Worm (Caenorhabditis elegans) whole organism, mixed stage, embryonic: ENCODE results near the gene F08H9.2.

Experiments used
- elt-3 ChIP-seq: fragments of 150-350 bp; optimal IDR thresholded peaks from 2 replicates; lab custom pipeline; 2014; ENCODE audit warnings: missing biosample characterization, missing genetic modification characterization
- lsy-2 ChIP-seq: fragments of 150-350 bp; optimal IDR thresholded peaks from 2 replicates; lab custom pipeline; 2014; ENCODE audit warnings: missing biosample characterization, missing genetic modification characterization
- pha-4 ChIP-seq: fragments of 150-350 bp; optimal IDR thresholded peaks from 2 replicates; lab custom pipeline; 2018; ENCODE audit warnings: missing biosample characterization, missing genetic modification reagents, missing genetic modification characterization
- sptf-1 ChIP-seq: sonication (generic microtip); optimal IDR thresholded peaks from 2 replicates; lab custom pipeline; 2017; ENCODE audit warnings: mild to moderate bottlenecking, missing genetic modification characterization, moderate library complexity, missing compliant biosample characterization
- unc-62 ChIP-seq: fragments of 150-350 bp; optimal IDR thresholded peaks from 2 replicates; lab custom pipeline; 2014; ENCODE audit warnings: missing biosample characterization, missing genetic modification reagents, missing genetic modification characterization
- ztf-11 ChIP-seq: fragments of 150-350 bp; optimal IDR thresholded peaks from 2 replicates; lab custom pipeline; 2014; ENCODE audit warnings: missing biosample characterization, missing genetic modification characterization

DNA sequence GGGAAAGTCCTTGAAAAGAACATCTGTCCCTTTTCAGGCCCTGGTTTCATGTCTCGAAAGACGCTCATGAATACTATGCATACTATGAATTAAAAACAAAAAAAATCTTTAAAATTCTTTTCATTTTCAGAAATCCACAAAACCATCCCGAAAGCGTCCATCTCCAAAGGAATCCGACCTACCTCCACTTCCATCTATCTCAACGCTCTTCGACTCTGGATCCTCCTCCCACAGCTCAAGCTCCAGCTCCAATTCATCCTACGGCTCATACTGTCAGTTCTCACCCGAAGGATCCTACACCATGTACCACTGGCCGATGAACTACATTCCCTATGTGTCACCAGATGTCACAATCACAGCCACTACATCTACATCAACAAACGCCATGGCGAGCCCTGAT is 48.1 kb downstream of the F08H9.2 start:
- TF ChIP-seq lsy-2 (no peak), unc-62 (GFP tag; lab: Kevin White, UChicago) (no peak), pha-4 (tag; lab: Kevin White, UChicago) (no peak), elt-3 (no peak), sptf-1 (tag; lab: Kevin White, UChicago) (no peak), ztf-11 (tag; lab: Kevin White, UChicago) (no peak)
